Worm (Caenorhabditis elegans) whole organism, L1 larva: Measurements from ENCODE around the gene cdc-50.B.

Source experiments
- C04F5.9 ChIP-seq: sonication (generic microtip); optimal IDR thresholded peaks from 2 replicates; lab custom pipeline; 2016; ENCODE audit warnings: missing genetic modification characterization, missing compliant biosample characterization
- C34B4.2 ChIP-seq: sonication (generic microtip); optimal IDR thresholded peaks from 2 replicates; lab custom pipeline; 2017; ENCODE audit warnings: mild to moderate bottlenecking, missing genetic modification characterization, missing compliant biosample characterization
- F16B12.6 ChIP-seq: fragments of 150-350 bp; optimal IDR thresholded peaks from 2 replicates; lab custom pipeline; 2014; ENCODE audit warnings: missing biosample characterization, missing genetic modification characterization
- blmp-1 ChIP-seq: fragments of 150-350 bp; optimal IDR thresholded peaks from 2 replicates; lab custom pipeline; 2014; ENCODE audit warnings: missing biosample characterization, missing genetic modification characterization
- ceh-63 ChIP-seq: fragments of 200-800 bp; sonication (Bioruptor generic); optimal IDR thresholded peaks from 2 replicates; lab custom pipeline; 2018; ENCODE audit warnings: mild to moderate bottlenecking, missing genetic modification characterization, missing compliant biosample characterization
- ceh-82 ChIP-seq, 3 experiments: fragments of 150-350 bp in 1 of 3; sonication (generic microtip) in 2 of 3; optimal IDR thresholded peaks; 2 replicates each; lab custom pipeline; 2014 to 2017; ENCODE audit warnings: missing biosample characterization in 3 of 3, missing genetic modification characterization in 3 of 3
- ceh-88 ChIP-seq: fragments of 200-800 bp; sonication (Bioruptor generic); IDR thresholded peaks from 2 replicates; pipeline ENCODE4 v1.3.6; 2022; ENCODE audit warnings: missing genetic modification characterization, missing compliant biosample characterization
- ceh-90 ChIP-seq: sonication (generic microtip); optimal IDR thresholded peaks from 2 replicates; lab custom pipeline; 2016; ENCODE audit warnings: missing genetic modification characterization, missing compliant biosample characterization
- ces-1 ChIP-seq: fragments of 150-350 bp; optimal IDR thresholded peaks from 2 replicates; lab custom pipeline; 2014; ENCODE audit warnings: missing biosample characterization, missing genetic modification reagents, missing genetic modification characterization
- dsc-1 ChIP-seq: sonication (generic microtip); optimal IDR thresholded peaks from 2 replicates; lab custom pipeline; 2016; ENCODE audit warnings: mild to moderate bottlenecking, missing genetic modification characterization, missing compliant biosample characterization
- efl-1 ChIP-seq, 4 experiments: fragments of 150-350 bp; optimal IDR thresholded peaks in 3 of 4; peaks in 1 of 4; 1 replicate in 1 of 4; 2 replicates in 3 of 4; lab custom pipeline; 2014; ENCODE audit warnings: missing biosample characterization in 2 of 4, missing genetic modification characterization in 2 of 4, missing genetic modification reagents in 2 of 4
- egl-13 ChIP-seq: sonication (generic microtip); optimal IDR thresholded peaks from 2 replicates; lab custom pipeline; 2016; ENCODE audit warnings: missing genotype, missing genetic modification reagents, missing genetic modification characterization, missing compliant biosample characterization
- fkh-10 ChIP-seq: sonication (generic microtip); optimal IDR thresholded peaks from 2 replicates; lab custom pipeline; 2017; ENCODE audit warnings: missing biosample characterization, missing genetic modification reagents, missing genetic modification characterization
- fkh-4 ChIP-seq: sonication (generic microtip); optimal IDR thresholded peaks from 2 replicates; lab custom pipeline; 2016; ENCODE audit warnings: missing compliant biosample characterization, missing genetic modification characterization, borderline replicate concordance
- fkh-8 ChIP-seq: sonication (generic microtip); optimal IDR thresholded peaks from 2 replicates; lab custom pipeline; 2016; ENCODE audit warnings: mild to moderate bottlenecking, missing genetic modification characterization, missing compliant biosample characterization
- hlh-4 ChIP-seq: sonication (generic microtip); optimal IDR thresholded peaks from 2 replicates; lab custom pipeline; 2016; ENCODE audit warnings: mild to moderate bottlenecking, missing genetic modification characterization, missing compliant biosample characterization
- hpl-2 ChIP-seq: fragments of 150-350 bp; optimal IDR thresholded peaks from 2 replicates; lab custom pipeline; 2014; ENCODE audit warnings: missing biosample characterization, missing genetic modification reagents, missing genetic modification characterization
- isw-1 ChIP-seq: fragments of 200-800 bp; sonication (Bioruptor generic); IDR thresholded peaks from 2 replicates; pipeline ENCODE4 v1.3.6; 2022; ENCODE audit warnings: missing genetic modification characterization, missing compliant biosample characterization
- jun-1 ChIP-seq: fragments of 150-350 bp; optimal IDR thresholded peaks from 2 replicates; lab custom pipeline; 2014; ENCODE audit warnings: missing biosample characterization, missing genetic modification reagents, missing genetic modification characterization
- lin-14 ChIP-seq: fragments of 200-800 bp; sonication (Bioruptor generic); optimal IDR thresholded peaks from 2 replicates; lab custom pipeline; 2018; ENCODE audit warnings: mild to moderate bottlenecking, missing genetic modification characterization, moderate library complexity, missing compliant biosample characterization
- lin-35 ChIP-seq, 2 experiments: fragments of 150-350 bp; optimal IDR thresholded peaks; 2 replicates each; lab custom pipeline; 2014; ENCODE audit warnings: missing biosample characterization in 2 of 2, missing genetic modification characterization in 2 of 2, missing genetic modification reagents in 2 of 2
- mef-2 ChIP-seq: fragments of 150-350 bp; optimal IDR thresholded peaks from 2 replicates; lab custom pipeline; 2014; ENCODE audit warnings: missing biosample characterization, missing genetic modification characterization
- mep-1 ChIP-seq: fragments of 150-350 bp; optimal IDR thresholded peaks from 2 replicates; lab custom pipeline; 2014; ENCODE audit warnings: missing biosample characterization, missing genetic modification characterization
- nhr-11 ChIP-seq: fragments of 150-350 bp; optimal IDR thresholded peaks from 2 replicates; lab custom pipeline; 2014; ENCODE audit warnings: missing biosample characterization, missing genetic modification characterization
- nhr-20 ChIP-seq: sonication (generic microtip); optimal IDR thresholded peaks from 2 replicates; lab custom pipeline; 2016; ENCODE audit warnings: mild to moderate bottlenecking, missing genetic modification characterization, missing compliant biosample characterization
- nhr-237 ChIP-seq: fragments of 150-350 bp; optimal IDR thresholded peaks from 2 replicates; lab custom pipeline; 2014; ENCODE audit warnings: missing biosample characterization, missing genetic modification characterization
- nhr-47 ChIP-seq: sonication (generic microtip); optimal IDR thresholded peaks from 2 replicates; lab custom pipeline; 2016; ENCODE audit warnings: mild to moderate bottlenecking, missing genetic modification characterization, moderate library complexity, missing compliant biosample characterization
- nhr-71 ChIP-seq: sonication (generic microtip); optimal IDR thresholded peaks from 2 replicates; lab custom pipeline; 2016; ENCODE audit warnings: mild to moderate bottlenecking, missing genetic modification characterization, moderate library complexity, missing compliant biosample characterization
- nhr-76 ChIP-seq: sonication (generic microtip); optimal IDR thresholded peaks from 2 replicates; lab custom pipeline; 2017; ENCODE audit warnings: missing biosample characterization, missing genetic modification characterization
- nhr-77 ChIP-seq: fragments of 150-350 bp; optimal IDR thresholded peaks from 2 replicates; lab custom pipeline; 2014; ENCODE audit warnings: missing biosample characterization, missing genetic modification characterization
- nhr-84 ChIP-seq: sonication (generic microtip); optimal IDR thresholded peaks from 2 replicates; lab custom pipeline; 2017; ENCODE audit warnings: missing biosample characterization, missing genetic modification characterization
- nhr-90 ChIP-seq: sonication (generic microtip); optimal IDR thresholded peaks from 2 replicates; lab custom pipeline; 2016; ENCODE audit warnings: mild to moderate bottlenecking, missing genetic modification characterization, missing compliant biosample characterization; ENCODE audit not compliant: poor library complexity
- pqm-1 ChIP-seq: sonication (generic microtip); optimal IDR thresholded peaks from 3 replicates; lab custom pipeline; 2017; ENCODE audit warnings: missing biosample characterization, missing genetic modification characterization
- rnt-1 ChIP-seq: sonication (generic microtip); optimal IDR thresholded peaks from 2 replicates; lab custom pipeline; 2016; ENCODE audit warnings: mild to moderate bottlenecking, missing genetic modification characterization, moderate library complexity, missing compliant biosample characterization
- skn-1 ChIP-seq: fragments of 150-350 bp; optimal IDR thresholded peaks from 2 replicates; lab custom pipeline; 2014; ENCODE audit warnings: missing biosample characterization, missing genetic modification characterization
- sox-4 ChIP-seq: sonication (generic microtip); optimal IDR thresholded peaks from 2 replicates; lab custom pipeline; 2016; ENCODE audit warnings: missing genetic modification characterization, missing compliant biosample characterization
- sup-37 ChIP-seq: fragments of 200-800 bp; sonication (Bioruptor generic); optimal IDR thresholded peaks from 2 replicates; lab custom pipeline; 2018; ENCODE audit warnings: mild to moderate bottlenecking, missing genetic modification characterization, missing compliant biosample characterization
- swsn-7 ChIP-seq: sonication (generic microtip); optimal IDR thresholded peaks from 2 replicates; lab custom pipeline; 2016; ENCODE audit warnings: missing genetic modification characterization, missing compliant biosample characterization
- tbx-2 ChIP-seq: sonication (generic microtip); optimal IDR thresholded peaks from 2 replicates; lab custom pipeline; 2016; ENCODE audit warnings: missing genetic modification characterization, missing compliant biosample characterization
- tlp-1 ChIP-seq: fragments of 150-350 bp; optimal IDR thresholded peaks from 2 replicates; lab custom pipeline; 2014; ENCODE audit warnings: missing biosample characterization, missing genetic modification characterization
- unc-30 ChIP-seq: sonication (generic microtip); optimal IDR thresholded peaks from 2 replicates; lab custom pipeline; 2017; ENCODE audit warnings: missing biosample characterization, missing genetic modification characterization
- unc-62 ChIP-seq: fragments of 150-350 bp; optimal IDR thresholded peaks from 2 replicates; lab custom pipeline; 2014; ENCODE audit warnings: missing biosample characterization, missing genetic modification reagents, missing genetic modification characterization
- unc-86 ChIP-seq: sonication (generic microtip); optimal IDR thresholded peaks from 2 replicates; lab custom pipeline; 2016; ENCODE audit warnings: missing genetic modification characterization, missing compliant biosample characterization
- xbp-1 ChIP-seq: sonication (generic microtip); optimal IDR thresholded peaks from 2 replicates; lab custom pipeline; 2016; ENCODE audit warnings: missing genetic modification characterization, missing compliant biosample characterization
- zag-1 ChIP-seq: fragments of 150-350 bp; optimal IDR thresholded peaks from 2 replicates; lab custom pipeline; 2014; ENCODE audit warnings: missing biosample characterization, missing genetic modification characterization
- ztf-11 ChIP-seq, 2 experiments: sonication (generic microtip); optimal IDR thresholded peaks; 2 replicates each; lab custom pipeline; 2016 to 2017; ENCODE audit warnings: missing genetic modification characterization in 2 of 2, missing biosample characterization in 1 of 2, missing compliant biosample characterization in 1 of 2
- ztf-4 ChIP-seq: fragments of 150-350 bp; optimal IDR thresholded peaks from 2 replicates; lab custom pipeline; 2014; ENCODE audit warnings: missing biosample characterization, missing genetic modification characterization

Gene cdc-50.B

DNA sequence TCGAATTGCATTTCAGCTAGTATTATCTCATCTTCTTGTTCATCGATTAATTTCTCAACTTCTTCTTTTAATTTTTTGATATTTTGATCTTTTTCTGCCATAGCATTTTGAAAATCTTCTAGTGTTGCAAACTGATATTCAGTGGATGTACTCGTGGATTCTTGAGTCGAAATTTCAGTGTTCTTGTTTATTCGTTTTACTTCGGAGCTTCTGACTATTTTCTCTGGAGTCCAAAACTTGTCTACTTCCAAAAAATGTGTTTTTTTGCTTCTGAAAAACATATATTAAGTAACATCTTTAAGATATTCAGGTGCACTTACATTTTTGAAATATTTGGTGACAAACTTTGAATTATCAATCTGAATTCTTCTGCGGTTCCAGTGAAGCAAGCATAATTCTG is 4.9 kb downstream of the cdc-50.B start, which contains the start of gene F20C5.5:
Gene F20C5.5 (minus strand): TSS at position 101 of the 400 bp plus-strand sequence.
- no peak for TF ChIP-seq C04F5.9 (tag; lab: Kevin White, UChicago)
- TF ChIP-seq hpl-2, result no peak
- no peak for TF ChIP-seq nhr-84 (tag; lab: Kevin White, UChicago)
- no peak for TF ChIP-seq egl-13
- TF ChIP-seq blmp-1 (tag; lab: Kevin White, UChicago), result no peak
- no peak for TF ChIP-seq xbp-1 (tag; lab: Kevin White, UChicago)
- TF ChIP-seq isw-1 (GFP tag; lab: Robert Waterston, UW), result no peak
- no peak for TF ChIP-seq sox-4 (tag; lab: Kevin White, UChicago)
- TF ChIP-seq pqm-1 (tag; lab: Kevin White, UChicago), result no peak
- no peak for TF ChIP-seq nhr-90
- TF ChIP-seq ceh-82 (tag; optimal IDR thresholded peaks at IDR 0.05; lab: Kevin White, UChicago), result no peak
- no peak for TF ChIP-seq nhr-47 (tag; lab: Kevin White, UChicago)
- no peak for TF ChIP-seq nhr-77 (tag; lab: Kevin White, UChicago)
- no peak for TF ChIP-seq hlh-4
- TF ChIP-seq ceh-63 (GFP tag; lab: Kevin White, UChicago), result no peak
- no peak for TF ChIP-seq unc-62 (GFP tag; lab: Kevin White, UChicago)
- no peak for TF ChIP-seq ztf-11 (tag; optimal IDR thresholded peaks at IDR 0.05; lab: Kevin White, UChicago)
- no peak for TF ChIP-seq nhr-237 (tag; lab: Kevin White, UChicago)
- TF ChIP-seq skn-1 (tag; lab: Kevin White, UChicago), result no peak

DNA sequence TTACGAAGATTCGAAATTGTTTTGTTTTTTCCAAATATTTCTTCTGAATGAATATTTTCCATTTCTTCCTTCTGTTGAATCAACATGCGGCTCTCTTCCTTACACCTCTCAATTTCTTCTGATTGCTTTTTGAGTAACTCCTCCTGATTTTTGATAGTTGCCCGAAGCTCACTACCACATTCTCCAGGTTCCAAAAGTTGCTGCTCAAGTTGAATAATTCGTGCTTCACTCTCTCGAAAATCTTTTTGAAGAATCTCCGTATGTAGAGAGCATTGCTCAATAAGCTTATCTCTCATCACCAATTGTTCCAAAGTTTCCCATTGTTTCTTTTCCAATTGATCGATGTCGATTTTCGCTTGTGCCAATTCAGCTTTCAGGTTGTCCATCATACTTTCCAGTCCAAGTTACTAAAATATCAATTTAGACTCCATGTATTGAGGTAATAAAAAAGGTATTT is 8.2 kb downstream of the cdc-50.B start, which contains the start of gene F20C5.6:
Gene F20C5.6 (minus strand): TSS at position 407 of the 457 bp plus-strand sequence.
- TF ChIP-seq ceh-82 (tag; optimal IDR thresholded peaks at IDR 0.05; lab: Kevin White, UChicago) (no peak), efl-1 (optimal IDR thresholded peaks at IDR 0.05; lab: Kevin White, UChicago) (no peak), efl-1 (GFP tag; optimal IDR thresholded peaks at IDR 0.05 in 1 of 2; lab: Kevin White, UChicago) (peak in 1 of 2 experiments; percentile 26)

DNA sequence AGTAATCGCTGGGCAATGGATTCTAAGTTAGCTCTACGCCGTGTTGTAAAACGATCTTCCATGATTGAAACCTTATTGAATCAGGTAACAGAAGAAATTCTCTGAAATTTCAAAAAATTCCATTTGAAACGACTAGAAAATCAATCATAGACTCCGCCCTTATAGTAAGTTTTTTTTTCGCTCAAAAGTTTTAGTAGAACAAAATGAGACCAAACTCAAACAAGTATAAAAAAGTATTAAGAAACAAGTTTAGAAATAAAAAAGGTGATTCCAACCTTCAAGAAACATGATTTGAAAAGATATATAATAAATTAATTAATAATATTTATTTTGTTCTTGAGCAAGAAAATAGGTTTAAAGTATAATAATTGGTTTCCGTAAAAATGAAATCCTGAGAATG is 13.4 kb downstream of the cdc-50.B start, which contains the start of gene C33D9.6:
Gene C33D9.6 (minus strand): TSS at position 101 of the 400 bp plus-strand sequence.
- no peak for TF ChIP-seq fkh-10 (GFP tag; lab: Kevin White, UChicago)
- no peak for TF ChIP-seq fkh-4 (tag; lab: Kevin White, UChicago)
- TF ChIP-seq rnt-1, result no peak
- no peak for TF ChIP-seq mef-2
- no peak for TF ChIP-seq zag-1 (tag; lab: Kevin White, UChicago)
- TF ChIP-seq ceh-90 (tag; lab: Kevin White, UChicago), result no peak
- TF ChIP-seq swsn-7 (tag; lab: Kevin White, UChicago), result no peak
- no peak for TF ChIP-seq tlp-1 (tag; lab: Kevin White, UChicago)
- no peak for TF ChIP-seq ztf-4 (tag; lab: Kevin White, UChicago)
- no peak for TF ChIP-seq fkh-8
- TF ChIP-seq lin-14 (GFP tag; lab: Kevin White, UChicago), result no peak

DNA sequence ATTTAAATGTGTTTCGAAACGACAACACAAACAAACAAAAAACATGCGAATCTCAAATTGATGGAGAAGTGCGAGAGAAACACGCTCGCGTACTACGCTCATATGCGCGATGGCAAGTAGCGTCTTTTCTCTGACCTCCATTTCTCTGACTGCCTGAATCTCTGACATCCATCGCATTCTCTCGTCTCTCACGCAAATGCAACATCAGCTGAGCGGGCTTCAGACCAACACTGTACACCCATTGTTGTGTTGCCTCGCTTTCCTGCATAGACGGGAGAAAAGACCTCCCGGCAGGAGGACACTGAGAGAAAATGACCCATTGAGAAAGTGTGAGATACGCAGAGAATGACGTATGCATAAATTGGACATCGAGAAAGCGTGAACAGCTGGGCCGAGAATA is 17.5 kb downstream of the cdc-50.B start:
- TF ChIP-seq nhr-20 (tag; lab: Kevin White, UChicago) (peak; percentile 81), unc-86 (tag; lab: Kevin White, UChicago) (peak; percentile 49), hpl-2 (peak; percentile 46), fkh-10 (GFP tag; lab: Kevin White, UChicago) (no peak), egl-13 (no peak), unc-30 (tag; lab: Kevin White, UChicago) (no peak), sup-37 (GFP tag; lab: Kevin White, UChicago) (no peak), ztf-11 (tag; optimal IDR thresholded peaks at IDR 0.05; lab: Kevin White, UChicago) (peak in 1 of 2 experiments; percentile 31), C34B4.2 (tag; lab: Kevin White, UChicago) (no peak), lin-35 (GFP tag; optimal IDR thresholded peaks at IDR 0.05; lab: Kevin White, UChicago) (peak; percentile 52 to 83), ces-1 (GFP tag; lab: Kevin White, UChicago) (no peak), jun-1 (tag; lab: Kevin White, UChicago) (peak; percentile 75), pqm-1 (tag; lab: Kevin White, UChicago) (no peak), nhr-76 (no peak), lin-14 (GFP tag; lab: Kevin White, UChicago) (peak; percentile 97), mef-2 (no peak), nhr-11 (no peak), xbp-1 (tag; lab: Kevin White, UChicago) (peak; percentile 61), nhr-71 (peak; percentile 86), dsc-1 (tag; lab: Kevin White, UChicago) (peak; percentile 27), F16B12.6 (tag; lab: Kevin White, UChicago) (no peak), tbx-2 (tag; lab: Kevin White, UChicago) (peak; percentile 58), rnt-1 (peak; percentile 62), mep-1 (tag; lab: Kevin White, UChicago) (peak; percentile 80), ceh-88 (GFP tag; lab: Robert Waterston, UW) (no peak), tlp-1 (tag; lab: Kevin White, UChicago) (no peak)
